Worm (Caenorhabditis elegans) whole organism, young adult: ENCODE results near the gene C03G6.6.

Experiments used
- B0035.1 ChIP-seq: sonication (generic microtip); optimal IDR thresholded peaks from 2 replicates; lab custom pipeline; 2016; ENCODE audit warnings: missing genetic modification characterization, mild to moderate bottlenecking, missing compliant biosample characterization, missing genotype, missing genetic modification reagents
- B0336.3 ChIP-seq: fragments of 200-800 bp; sonication (Bioruptor generic); IDR thresholded peaks from 2 replicates; pipeline ENCODE4 v1.3.6; 2022; ENCODE audit warnings: missing genetic modification characterization, missing compliant biosample characterization
- F10E7.11 ChIP-seq: sonication (generic microtip); optimal IDR thresholded peaks from 2 replicates; lab custom pipeline; 2017; ENCODE audit warnings: mild to moderate bottlenecking, missing genetic modification characterization, moderate library complexity, missing compliant biosample characterization
- F37B4.10 ChIP-seq: fragments of 200-800 bp; sonication (Bioruptor generic); IDR thresholded peaks from 2 replicates; pipeline ENCODE4 v1.3.6; 2022; ENCODE audit warnings: missing genetic modification characterization, missing compliant biosample characterization
- F52B5.7 ChIP-seq: sonication (generic microtip); optimal IDR thresholded peaks from 2 replicates; lab custom pipeline; 2016; ENCODE audit warnings: mild to moderate bottlenecking, missing genetic modification characterization, missing compliant biosample characterization
- F55B11.4 ChIP-seq: sonication (generic microtip); optimal IDR thresholded peaks from 2 replicates; lab custom pipeline; 2016; ENCODE audit warnings: missing compliant biosample characterization, missing genetic modification characterization, borderline replicate concordance; ENCODE audit not compliant: insufficient read depth
- Y53F4B.3 ChIP-seq: fragments of 200-800 bp; sonication (Bioruptor generic); IDR thresholded peaks from 2 replicates; pipeline ENCODE4 v1.3.6; 2022; ENCODE audit warnings: missing genetic modification reagents, missing genetic modification characterization, missing compliant biosample characterization
- Y56A3A.18 ChIP-seq: fragments of 200-800 bp; sonication (Bioruptor generic); IDR thresholded peaks from 2 replicates; pipeline ENCODE4 v1.3.6; 2022; ENCODE audit warnings: missing genetic modification reagents, missing genetic modification characterization, missing compliant biosample characterization
- dpff-1 ChIP-seq: sonication (generic microtip); optimal IDR thresholded peaks from 2 replicates; lab custom pipeline; 2017; ENCODE audit warnings: mild to moderate bottlenecking, missing genetic modification characterization, missing compliant biosample characterization
- ekl-4 ChIP-seq: fragments of 200-800 bp; sonication (Bioruptor generic); IDR thresholded peaks from 2 replicates; pipeline ENCODE4 v1.3.6; 2022; ENCODE audit warnings: missing genetic modification reagents, missing genetic modification characterization, missing compliant biosample characterization
- gei-17 ChIP-seq: fragments of 200-800 bp; sonication (Bioruptor generic); optimal IDR thresholded peaks from 2 replicates; lab custom pipeline; 2018; ENCODE audit warnings: mild to moderate bottlenecking, missing genetic modification characterization, missing compliant biosample characterization
- hsf-1 ChIP-seq: fragments of 200-800 bp; sonication (Bioruptor generic); IDR thresholded peaks from 2 replicates; pipeline ENCODE4 v1.3.6; 2022; ENCODE audit warnings: missing genetic modification reagents, missing genetic modification characterization, missing compliant biosample characterization
- lin-26 ChIP-seq: fragments of 200-800 bp; sonication (Bioruptor generic); IDR thresholded peaks from 2 replicates; pipeline ENCODE4 v1.3.6; 2022; ENCODE audit warnings: missing genetic modification reagents, missing genetic modification characterization, missing compliant biosample characterization
- lin-54 ChIP-seq: fragments of 200-800 bp; sonication (Bioruptor generic); optimal IDR thresholded peaks from 2 replicates; lab custom pipeline; 2018; ENCODE audit warnings: mild to moderate bottlenecking, missing genetic modification characterization, missing compliant biosample characterization
- mel-28 ChIP-seq: sonication (generic microtip); optimal IDR thresholded peaks from 2 replicates; lab custom pipeline; 2016; ENCODE audit warnings: borderline replicate concordance, mild to moderate bottlenecking, missing genetic modification characterization, missing compliant biosample characterization
- mxl-1 ChIP-seq: sonication (generic microtip); optimal IDR thresholded peaks from 2 replicates; lab custom pipeline; 2016; ENCODE audit warnings: missing genetic modification characterization, missing compliant biosample characterization
- nfyb-1 ChIP-seq: fragments of 200-800 bp; sonication (Bioruptor generic); IDR thresholded peaks from 2 replicates; pipeline ENCODE4 v1.3.6; 2022; ENCODE audit warnings: missing genetic modification reagents, missing genetic modification characterization, missing compliant biosample characterization
- nhr-179 ChIP-seq: sonication (generic microtip); optimal IDR thresholded peaks from 2 replicates; lab custom pipeline; 2016; ENCODE audit warnings: mild to moderate bottlenecking, missing genetic modification characterization, missing compliant biosample characterization
- nhr-80 ChIP-seq: sonication (generic microtip); optimal IDR thresholded peaks from 2 replicates; lab custom pipeline; 2016; ENCODE audit warnings: missing genetic modification characterization, missing compliant biosample characterization
- repo-1 ChIP-seq: sonication (generic microtip); optimal IDR thresholded peaks from 2 replicates; lab custom pipeline; 2017; ENCODE audit warnings: mild to moderate bottlenecking, missing genetic modification characterization, missing compliant biosample characterization
- tlf-1 ChIP-seq: fragments of 200-800 bp; sonication (Bioruptor generic); optimal IDR thresholded peaks from 2 replicates; lab custom pipeline; 2018; ENCODE audit warnings: mild to moderate bottlenecking, missing genetic modification characterization, missing compliant biosample characterization
- ztf-18 ChIP-seq: sonication (generic microtip); optimal IDR thresholded peaks from 2 replicates; lab custom pipeline; 2016; ENCODE audit warnings: missing genotype, mild to moderate bottlenecking, missing genetic modification characterization, missing compliant biosample characterization

C03G6.6 gene

DNA sequence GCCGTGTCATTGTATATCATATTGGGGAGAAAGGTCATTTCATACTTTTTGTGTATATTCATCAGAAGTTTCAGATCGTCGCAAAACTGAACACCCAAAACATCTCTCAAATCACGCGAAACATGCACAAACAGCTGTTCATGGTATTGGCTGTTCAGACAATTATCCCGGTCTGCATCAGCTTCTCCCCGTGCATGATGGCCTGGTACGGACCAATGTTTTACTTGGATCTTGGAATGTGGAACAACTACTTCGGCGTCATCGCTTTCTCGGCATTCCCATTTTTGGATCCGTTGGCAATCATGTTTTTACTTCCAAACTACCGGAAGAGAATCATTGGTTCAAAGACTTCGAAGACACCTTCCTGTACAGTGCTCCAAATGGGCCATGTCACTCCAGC is 46.3 kb downstream of the C03G6.6 start:
- TF ChIP-seq lin-54 (GFP tag; lab: Kevin White, UChicago) (no peak), tlf-1 (no peak), repo-1 (tag; lab: Kevin White, UChicago) (no peak), nhr-80 (tag; lab: Kevin White, UChicago) (no peak), mel-28 (tag; lab: Kevin White, UChicago) (no peak), gei-17 (no peak), hsf-1 (GFP tag; lab: Robert Waterston, UW) (no peak), lin-26 (GFP tag; lab: Robert Waterston, UW) (no peak), dpff-1 (no peak), nfyb-1 (GFP tag; lab: Robert Waterston, UW) (no peak), Y56A3A.18 (GFP tag; lab: Robert Waterston, UW) (no peak), ekl-4 (GFP tag; lab: Robert Waterston, UW) (no peak), F37B4.10 (GFP tag; lab: Robert Waterston, UW) (no peak), B0336.3 (no peak), B0035.1 (no peak)
- TF ChIP-seq, all 124 proteins: peak for 0

DNA sequence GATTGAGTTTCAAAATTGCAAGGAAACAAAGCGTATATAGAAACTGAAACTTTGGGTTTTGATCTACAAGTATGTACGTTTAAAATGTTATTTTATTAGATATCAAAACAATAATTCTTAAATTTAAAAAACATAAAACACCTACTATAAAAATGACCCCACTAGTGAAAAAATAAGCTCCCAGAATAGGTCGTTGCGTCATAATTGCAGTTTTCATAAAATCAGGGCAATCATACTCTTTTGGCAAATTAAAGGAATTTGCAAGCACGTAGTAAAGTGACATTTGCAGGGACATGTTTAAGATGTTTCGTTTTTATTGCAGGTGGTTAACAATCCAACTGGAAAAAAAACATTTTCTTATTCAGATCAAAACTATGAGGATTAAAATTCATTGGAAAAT is 51.3 kb downstream of the C03G6.6 start, which contains the start of gene srt-6:
Gene srt-6, minus strand, starts transcription at position 295 of the 400 bp plus-strand sequence.
- TF ChIP-seq F55B11.4 (tag; lab: Kevin White, UChicago), result no peak
- no peak for TF ChIP-seq mxl-1 (tag; lab: Kevin White, UChicago)
- no peak for TF ChIP-seq F10E7.11 (tag; lab: Kevin White, UChicago)
- no peak for TF ChIP-seq nhr-179 (tag; lab: Kevin White, UChicago)
- TF ChIP-seq ztf-18, result no peak
- no peak for TF ChIP-seq F52B5.7 (tag; lab: Kevin White, UChicago)
- TF ChIP-seq Y53F4B.3, result no peak
